Worm (Caenorhabditis elegans) whole organism, early embryonic: Measurements from ENCODE around the gene F26C11.3.

Experiments
- B0310.2 ChIP-seq: sonication (generic microtip); optimal IDR thresholded peaks from 2 replicates; lab custom pipeline; 2016; ENCODE audit warnings: mild to moderate bottlenecking, missing genetic modification characterization, missing compliant biosample characterization
- F13C5.2 ChIP-seq: sonication (generic microtip); optimal IDR thresholded peaks from 2 replicates; lab custom pipeline; 2017; ENCODE audit warnings: mild to moderate bottlenecking, missing genetic modification characterization, inconsistent platforms, missing compliant biosample characterization
- aly-1 ChIP-seq: sonication (generic microtip); optimal IDR thresholded peaks from 2 replicates; lab custom pipeline; 2016; ENCODE audit warnings: missing genetic modification characterization, missing compliant biosample characterization
- ama-1 ChIP-seq: fragments of 150-350 bp; optimal IDR thresholded peaks from 2 replicates; lab custom pipeline; 2014
- ceh-13 ChIP-seq: fragments of 200-800 bp; sonication (Bioruptor generic); optimal IDR thresholded peaks from 2 replicates; lab custom pipeline; 2018; ENCODE audit warnings: mild to moderate bottlenecking, missing genetic modification characterization, missing compliant biosample characterization
- ceh-36 ChIP-seq: sonication (generic microtip); optimal IDR thresholded peaks from 2 replicates; lab custom pipeline; 2016; ENCODE audit warnings: missing genetic modification characterization, inconsistent platforms, missing compliant biosample characterization
- ets-7 ChIP-seq: sonication (generic microtip); optimal IDR thresholded peaks from 2 replicates; lab custom pipeline; 2016; ENCODE audit warnings: missing genotype, missing genetic modification characterization, missing compliant biosample characterization
- flt-1 ChIP-seq: fragments of 200-800 bp; sonication (Bioruptor generic); IDR thresholded peaks from 2 replicates; pipeline ENCODE4 v1.3.6; 2022; ENCODE audit warnings: missing genetic modification characterization, missing compliant biosample characterization
- hmbx-1 ChIP-seq: sonication (generic microtip); optimal IDR thresholded peaks from 2 replicates; lab custom pipeline; 2016; ENCODE audit warnings: mild to moderate bottlenecking, missing genetic modification characterization, missing compliant biosample characterization
- hmg-4 ChIP-seq: fragments of 200-800 bp; sonication (Bioruptor generic); optimal IDR thresholded peaks from 2 replicates; lab custom pipeline; 2018; ENCODE audit warnings: mild to moderate bottlenecking, missing genetic modification characterization, missing compliant biosample characterization
- hnd-1 ChIP-seq: sonication (generic microtip); optimal IDR thresholded peaks from 2 replicates; lab custom pipeline; 2016; ENCODE audit warnings: missing genetic modification characterization, missing compliant biosample characterization
- pes-1 ChIP-seq: fragments of 200-800 bp; sonication (Bioruptor generic); IDR thresholded peaks from 2 replicates; pipeline ENCODE4 v1.3.6; 2022; ENCODE audit warnings: missing genetic modification reagents, missing genetic modification characterization, missing compliant biosample characterization
- scrt-1 ChIP-seq: fragments of 200-800 bp; sonication (Bioruptor generic); IDR thresholded peaks from 2 replicates; pipeline ENCODE4 v1.3.6; 2022; ENCODE audit warnings: missing genetic modification characterization, missing compliant biosample characterization
- sea-1 ChIP-seq: fragments of 200-800 bp; sonication (Bioruptor generic); conservative IDR thresholded peaks from 2 replicates; pipeline ENCODE4 v1.3.6; 2022; ENCODE audit warnings: missing genetic modification characterization, missing compliant biosample characterization
- tbx-11 ChIP-seq: fragments of 200-800 bp; sonication (Bioruptor generic); IDR thresholded peaks from 2 replicates; pipeline ENCODE4 v1.3.6; 2022; ENCODE audit warnings: missing genetic modification characterization, missing compliant biosample characterization
- tbx-37 ChIP-seq: fragments of 200-800 bp; sonication (Bioruptor generic); conservative IDR thresholded peaks from 2 replicates; pipeline ENCODE4 v1.3.6; 2022; ENCODE audit warnings: missing genetic modification reagents, missing genetic modification characterization, missing compliant biosample characterization
- tra-4 ChIP-seq: sonication (generic microtip); optimal IDR thresholded peaks from 2 replicates; lab custom pipeline; 2017; ENCODE audit warnings: missing genetic modification characterization, missing compliant biosample characterization

F26C11.3 gene

DNA sequence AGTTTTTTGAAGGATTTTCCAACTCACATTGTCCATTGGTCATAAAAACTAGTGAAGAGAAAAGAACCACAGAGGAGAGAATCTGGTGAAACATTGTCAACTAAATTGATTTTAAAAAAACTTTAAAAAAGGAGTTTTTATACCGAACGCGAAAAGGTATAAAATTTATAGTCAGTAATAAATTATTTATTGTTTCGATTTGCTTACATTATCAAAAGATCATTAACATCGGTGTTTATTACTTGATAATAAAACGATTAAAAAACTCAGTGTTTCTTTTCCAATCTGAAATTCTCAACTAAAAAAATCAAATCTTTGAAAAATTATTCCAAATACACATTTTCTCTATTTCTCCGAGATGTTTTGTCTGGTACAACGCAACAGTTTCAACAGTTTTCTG is 1.3 kb upstream of the F26C11.3 start, which contains the start of gene F26C11.4:
F26C11.4 (minus strand) TSS at position 101 of the 400 bp plus-strand sequence.
- TF ChIP-seq ets-7 (no peak), ceh-36 (tag; lab: Kevin White, UChicago) (no peak), pes-1 (GFP tag; lab: Robert Waterston, UW) (no peak), hnd-1 (tag; lab: Kevin White, UChicago) (no peak), B0310.2 (tag; lab: Kevin White, UChicago) (no peak), sea-1 (GFP tag; lab: Robert Waterston, UW) (no peak), aly-1 (tag; lab: Kevin White, UChicago) (no peak), ama-1 (lab: Kevin White, UChicago) (no peak), F13C5.2 (no peak), ceh-13 (GFP tag; lab: Kevin White, UChicago) (no peak), flt-1 (GFP tag; lab: Robert Waterston, UW) (no peak), hmg-4 (no peak), tra-4 (no peak), tbx-11 (GFP tag; lab: Robert Waterston, UW) (no peak), hmbx-1 (tag; lab: Kevin White, UChicago) (no peak), tbx-37 (GFP tag; lab: Robert Waterston, UW) (no peak), scrt-1 (GFP tag; lab: Robert Waterston, UW) (no peak)

DNA sequence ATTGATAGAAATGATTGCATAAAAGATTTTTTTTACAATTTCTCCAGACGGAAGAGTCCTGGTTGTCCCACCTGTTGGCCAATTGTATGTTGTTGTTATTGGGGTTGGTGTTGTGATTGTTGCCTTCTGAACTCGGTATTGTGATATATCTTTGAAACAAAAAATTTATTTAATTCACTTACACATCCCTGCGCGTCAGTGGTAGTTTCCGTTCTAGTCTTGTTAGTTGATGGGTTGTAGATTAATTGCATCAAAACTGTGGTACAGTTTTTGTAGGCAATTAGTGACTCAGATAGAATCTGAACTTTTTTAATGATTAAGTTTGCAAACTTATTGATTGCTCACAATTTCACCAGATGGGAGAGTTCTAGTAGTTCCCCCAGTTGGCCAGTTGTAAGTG is 10.4 kb downstream of the F26C11.3 start:
- TF ChIP-seq pes-1 (GFP tag; lab: Robert Waterston, UW), result no peak
- TF ChIP-seq hmbx-1 (tag; lab: Kevin White, UChicago), result no peak
- no peak for TF ChIP-seq ets-7
- TF ChIP-seq ceh-36 (tag; lab: Kevin White, UChicago), result no peak
- no peak for TF ChIP-seq hmg-4
- no peak for TF ChIP-seq flt-1 (GFP tag; lab: Robert Waterston, UW)
- TF ChIP-seq tbx-11 (GFP tag; lab: Robert Waterston, UW), result no peak
- TF ChIP-seq tra-4, result no peak
- TF ChIP-seq tbx-37 (GFP tag; lab: Robert Waterston, UW), result no peak
- no peak for TF ChIP-seq hnd-1 (tag; lab: Kevin White, UChicago)
- TF ChIP-seq aly-1 (tag; lab: Kevin White, UChicago), result no peak
- no peak for TF ChIP-seq B0310.2 (tag; lab: Kevin White, UChicago)
- TF ChIP-seq sea-1 (GFP tag; lab: Robert Waterston, UW), result no peak
- no peak for TF ChIP-seq ama-1 (lab: Kevin White, UChicago)
- TF ChIP-seq F13C5.2, result no peak

DNA sequence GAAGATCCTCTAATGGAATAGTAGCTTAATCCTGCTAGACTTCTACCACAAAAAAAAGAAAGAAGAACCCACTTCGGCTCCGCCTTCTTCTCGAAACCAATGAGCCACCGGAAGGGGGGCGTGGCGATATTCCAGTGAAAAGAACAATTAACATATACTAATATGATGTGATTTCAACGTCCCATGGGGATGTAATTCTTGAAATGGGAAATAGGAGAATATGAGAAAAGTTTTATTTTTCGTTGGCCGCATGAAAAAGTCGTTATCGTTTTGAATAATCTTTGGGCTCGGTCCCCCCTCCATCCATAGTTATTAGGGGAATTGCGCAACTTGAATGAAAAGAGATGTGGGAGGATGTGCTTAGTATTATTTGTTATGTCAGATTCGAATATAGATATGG is 14.6 kb downstream of the F26C11.3 start, which contains the start of gene unc-4:
unc-4 (minus strand) TSS at position 101 of the 400 bp plus-strand sequence.
- TF ChIP-seq hmbx-1 (tag; lab: Kevin White, UChicago) (no peak), scrt-1 (GFP tag; lab: Robert Waterston, UW) (no peak), aly-1 (tag; lab: Kevin White, UChicago) (no peak), flt-1 (GFP tag; lab: Robert Waterston, UW) (no peak), ceh-13 (GFP tag; lab: Kevin White, UChicago) (no peak), hmg-4 (no peak), pes-1 (GFP tag; lab: Robert Waterston, UW) (no peak), F13C5.2 (no peak), ceh-36 (tag; lab: Kevin White, UChicago) (no peak)

DNA sequence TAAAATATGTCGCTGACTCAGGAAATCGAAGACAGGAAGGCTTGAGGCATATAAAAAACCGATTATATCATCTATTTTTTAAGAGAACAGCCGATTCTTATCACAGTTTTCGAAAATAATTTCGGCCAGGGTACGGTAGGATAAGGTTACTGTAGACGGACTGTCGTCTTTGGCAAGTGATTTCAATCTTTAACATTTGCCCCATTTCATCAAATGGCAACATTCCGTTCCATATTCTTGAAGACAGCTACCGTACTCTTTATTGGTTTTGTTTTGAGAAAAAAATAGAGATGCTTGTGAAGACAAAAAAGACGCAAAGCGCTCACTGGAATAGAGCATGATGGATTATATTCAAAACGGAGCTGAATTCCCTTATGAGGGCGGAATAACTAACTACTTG is 16.2 kb downstream of the F26C11.3 start:
- no peak for TF ChIP-seq tbx-11 (GFP tag; lab: Robert Waterston, UW)
- no peak for TF ChIP-seq tra-4
- no peak for TF ChIP-seq scrt-1 (GFP tag; lab: Robert Waterston, UW)
- no peak for TF ChIP-seq tbx-37 (GFP tag; lab: Robert Waterston, UW)
- no peak for TF ChIP-seq pes-1 (GFP tag; lab: Robert Waterston, UW)
- no peak for TF ChIP-seq ceh-13 (GFP tag; lab: Kevin White, UChicago)
- TF ChIP-seq aly-1 (tag; lab: Kevin White, UChicago), result no peak
- no peak for TF ChIP-seq ama-1 (lab: Kevin White, UChicago)
- no peak for TF ChIP-seq ets-7
- no peak for TF ChIP-seq hnd-1 (tag; lab: Kevin White, UChicago)
- no peak for TF ChIP-seq F13C5.2
- no peak for TF ChIP-seq hmg-4
- no peak for TF ChIP-seq hmbx-1 (tag; lab: Kevin White, UChicago)
- TF ChIP-seq flt-1 (GFP tag; lab: Robert Waterston, UW), result no peak
- TF ChIP-seq ceh-36 (tag; lab: Kevin White, UChicago), result no peak
- no peak for TF ChIP-seq B0310.2 (tag; lab: Kevin White, UChicago)
- TF ChIP-seq sea-1 (GFP tag; lab: Robert Waterston, UW), result no peak

DNA sequence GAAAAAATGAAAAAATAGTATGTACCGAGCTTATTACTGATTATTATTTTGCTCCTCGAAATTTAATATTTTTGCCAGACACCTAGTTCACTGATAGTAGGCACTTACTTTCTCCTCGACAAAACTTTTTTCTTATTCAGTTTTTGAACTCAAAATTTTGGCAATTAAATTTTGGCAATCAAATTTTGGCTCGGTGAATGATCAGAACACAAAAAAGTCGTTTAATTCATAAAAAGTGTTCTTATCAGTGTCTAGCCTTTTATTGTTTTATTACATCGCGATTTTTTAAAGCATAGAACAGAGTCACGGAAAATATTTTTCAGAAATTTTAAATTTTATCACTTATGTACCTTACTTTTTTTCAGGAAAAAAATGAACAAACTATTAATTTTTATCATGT is 19.7 kb downstream of the F26C11.3 start:
- no peak for TF ChIP-seq tbx-37 (GFP tag; lab: Robert Waterston, UW)
- no peak for TF ChIP-seq ets-7
- TF ChIP-seq hnd-1 (tag; lab: Kevin White, UChicago), result no peak
- TF ChIP-seq ceh-36 (tag; lab: Kevin White, UChicago), result no peak
- TF ChIP-seq hmbx-1 (tag; lab: Kevin White, UChicago), result no peak
- no peak for TF ChIP-seq ceh-13 (GFP tag; lab: Kevin White, UChicago)
- TF ChIP-seq sea-1 (GFP tag; lab: Robert Waterston, UW), result no peak
- TF ChIP-seq flt-1 (GFP tag; lab: Robert Waterston, UW), result no peak

DNA sequence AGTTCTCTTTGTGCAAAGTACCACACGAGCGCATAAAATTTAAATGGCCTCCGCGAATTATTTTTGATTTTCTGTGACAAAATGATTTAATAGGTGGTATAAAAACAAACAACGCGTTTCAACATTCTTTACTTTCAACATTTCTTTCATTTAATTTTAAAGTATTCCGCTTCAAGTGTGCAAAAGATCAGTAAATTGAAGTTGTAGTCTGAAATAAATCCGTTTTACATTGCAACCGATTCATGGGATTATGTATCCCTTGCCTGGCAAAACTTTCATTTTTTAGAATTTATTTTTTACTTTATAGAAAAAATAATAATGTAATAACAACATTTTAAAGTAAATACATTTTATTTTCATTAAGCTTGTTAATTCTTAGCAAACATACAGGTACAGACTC is 20.5 kb downstream of the F26C11.3 start, which contains the start of gene F26C11.1:
F26C11.1 (plus strand) TSS at position 301 of the 400 bp plus-strand sequence.
- TF ChIP-seq tbx-37 (GFP tag; lab: Robert Waterston, UW) (no peak), hmbx-1 (tag; lab: Kevin White, UChicago) (no peak), aly-1 (tag; lab: Kevin White, UChicago) (no peak), ceh-36 (tag; lab: Kevin White, UChicago) (no peak), tbx-11 (GFP tag; lab: Robert Waterston, UW) (no peak), pes-1 (GFP tag; lab: Robert Waterston, UW) (no peak), hnd-1 (tag; lab: Kevin White, UChicago) (no peak), B0310.2 (tag; lab: Kevin White, UChicago) (no peak), sea-1 (GFP tag; lab: Robert Waterston, UW) (no peak), F13C5.2 (no peak), ama-1 (lab: Kevin White, UChicago) (no peak), scrt-1 (GFP tag; lab: Robert Waterston, UW) (no peak), ets-7 (no peak), hmg-4 (no peak), ceh-13 (GFP tag; lab: Kevin White, UChicago) (no peak), tra-4 (no peak)
